Fruit fly (Drosophila melanogaster) whole organism, embryonic: ENCODE measurements around the gene CG15368.

Experiments
- Adf1 ChIP-seq: fragments of 200-800 bp; sonication (Bioruptor generic); IDR thresholded peaks from 2 replicates; pipeline ENCODE4 v1.3.6; 2022; ENCODE audit warnings: missing biosample characterization, missing genetic modification characterization
- Asciz ChIP-seq: fragments of 200-800 bp; sonication (Bioruptor generic); optimal IDR thresholded peaks from 2 replicates; lab custom pipeline; 2017; ENCODE audit warnings: missing biosample characterization, mild to moderate bottlenecking, missing genetic modification characterization, missing genetic modification reagents
- Atf-2 ChIP-seq: fragments of 200-800 bp; sonication (Bioruptor generic); optimal IDR thresholded peaks from 2 replicates; lab custom pipeline; 2016; ENCODE audit warnings: missing biosample characterization, missing genetic modification characterization
- Bteb2 ChIP-seq: fragments of 200-800 bp; sonication (Bioruptor generic); optimal IDR thresholded peaks from 2 replicates; lab custom pipeline; 2016; ENCODE audit warnings: missing biosample characterization, missing genetic modification characterization
- CG10366 ChIP-seq: fragments of 200-800 bp; sonication (Bioruptor generic); IDR thresholded peaks from 2 replicates; pipeline ENCODE4 v1.3.6; 2022; ENCODE audit warnings: missing biosample characterization, missing genetic modification characterization
- CG12104 ChIP-seq: fragments of 200-800 bp; sonication (Bioruptor generic); optimal IDR thresholded peaks from 3 replicates; lab custom pipeline; 2016; ENCODE audit warnings: missing biosample characterization, missing genetic modification characterization
- CG14050 ChIP-seq: fragments of 200-800 bp; sonication (Bioruptor generic); IDR thresholded peaks from 3 replicates; pipeline ENCODE4 v1.3.6; 2022; ENCODE audit warnings: missing biosample characterization, missing genetic modification characterization
- CG14710 ChIP-seq: fragments of 200-800 bp; sonication (Bioruptor generic); optimal IDR thresholded peaks from 3 replicates; lab custom pipeline; 2019; ENCODE audit warnings: missing biosample characterization, mild to moderate bottlenecking, missing genetic modification characterization, moderate library complexity
- CG16813 ChIP-seq: fragments of 200-800 bp; sonication (Bioruptor generic); IDR thresholded peaks from 3 replicates; pipeline ENCODE4 v1.3.6; 2022; ENCODE audit warnings: missing biosample characterization, missing genetic modification characterization; ENCODE audit not compliant: partially characterized antibody
- CG18262 ChIP-seq: fragments of 200-800 bp; optimal IDR thresholded peaks from 3 replicates; lab custom pipeline; 2019; ENCODE audit warnings: missing biosample characterization, mild to moderate bottlenecking, missing genetic modification characterization, moderate library complexity
- CG2120 ChIP-seq: fragments of 200-800 bp; sonication (Bioruptor generic); optimal IDR thresholded peaks from 3 replicates; lab custom pipeline; 2016; ENCODE audit warnings: missing biosample characterization, missing genetic modification characterization
- CG2889 ChIP-seq: fragments of 200-800 bp; sonication (Bioruptor generic); IDR thresholded peaks from 3 replicates; pipeline ENCODE4 v1.3.6; 2022; ENCODE audit warnings: missing biosample characterization, missing genetic modification characterization
- CG30020 ChIP-seq: fragments of 200-800 bp; optimal IDR thresholded peaks from 2 replicates; lab custom pipeline; 2019; ENCODE audit warnings: missing biosample characterization, mild to moderate bottlenecking, missing genetic modification characterization, moderate library complexity
- CG31365 ChIP-seq: fragments of 200-800 bp; sonication (Bioruptor generic); optimal IDR thresholded peaks from 2 replicates; lab custom pipeline; 2018; ENCODE audit warnings: missing biosample characterization, mild to moderate bottlenecking, missing genetic modification characterization
- CG31441 ChIP-seq: fragments of 200-800 bp; sonication (Bioruptor generic); IDR thresholded peaks from 2 replicates; pipeline ENCODE4 v1.3.6; 2022; ENCODE audit warnings: missing biosample characterization, missing genetic modification characterization
- CG3281 ChIP-seq: fragments of 200-800 bp; sonication (Bioruptor generic); optimal IDR thresholded peaks from 3 replicates; lab custom pipeline; 2017; ENCODE audit warnings: missing biosample characterization, mild to moderate bottlenecking, missing genetic modification characterization
- CG4282 ChIP-seq: fragments of 200-800 bp; sonication (Bioruptor generic); optimal IDR thresholded peaks from 2 replicates; lab custom pipeline; 2016; ENCODE audit warnings: missing biosample characterization, missing genetic modification characterization
- CG4820 ChIP-seq: fragments of 200-800 bp; sonication (Bioruptor generic); optimal IDR thresholded peaks from 3 replicates; lab custom pipeline; 2016; ENCODE audit warnings: missing biosample characterization, missing genetic modification characterization
- CG4854 ChIP-seq: fragments of 200-800 bp; sonication (Bioruptor generic); optimal IDR thresholded peaks from 2 replicates; lab custom pipeline; 2016; ENCODE audit warnings: missing biosample characterization, missing genetic modification characterization, inconsistent platforms
- CG6689 ChIP-seq: fragments of 200-800 bp; sonication (Bioruptor generic); IDR thresholded peaks from 2 replicates; pipeline ENCODE4 v1.3.6; 2022; ENCODE audit warnings: missing biosample characterization, missing genetic modification characterization
- CG8478 ChIP-seq: fragments of >200 bp; optimal IDR thresholded peaks from 2 replicates; lab custom pipeline; 2018
- CG8765 ChIP-seq: fragments of 200-800 bp; sonication (Bioruptor generic); IDR thresholded peaks from 2 replicates; pipeline ENCODE4 v1.3.6; 2022; ENCODE audit warnings: missing biosample characterization, missing genetic modification characterization
- CTCF ChIP-seq: fragments of 200-800 bp; sonication (Bioruptor generic); optimal IDR thresholded peaks from 2 replicates; lab custom pipeline; 2017; ENCODE audit warnings: missing biosample characterization, mild to moderate bottlenecking, missing genetic modification characterization, moderate library complexity
- D19B ChIP-seq: fragments of 200-800 bp; sonication (Bioruptor generic); optimal IDR thresholded peaks from 2 replicates; lab custom pipeline; 2017; ENCODE audit warnings: missing biosample characterization, mild to moderate bottlenecking, missing genetic modification characterization
- Deaf1 ChIP-seq: fragments of 200-800 bp; optimal IDR thresholded peaks from 3 replicates; lab custom pipeline; 2019; ENCODE audit warnings: missing biosample characterization, mild to moderate bottlenecking, missing genetic modification characterization, moderate library complexity
- Dfd ChIP-seq, 2 experiments: fragments of >200 bp; optimal IDR thresholded peaks; 2 replicates each; lab custom pipeline; 2017; ENCODE audit warnings: missing biosample characterization in 2 of 2, missing genetic modification characterization in 2 of 2
- Hey ChIP-seq: fragments of 200-800 bp; sonication (Bioruptor generic); optimal IDR thresholded peaks from 3 replicates; lab custom pipeline; 2018; ENCODE audit warnings: missing biosample characterization, mild to moderate bottlenecking, missing genetic modification characterization
- Hr51 ChIP-seq, 2 experiments: fragments of 200-800 bp; sonication (Bioruptor generic); optimal IDR thresholded peaks; 2 replicates in 1 of 2; 3 replicates in 1 of 2; lab custom pipeline; 2016 to 2018; ENCODE audit warnings: missing biosample characterization in 2 of 2, missing genetic modification characterization in 2 of 2, mild to moderate bottlenecking in 1 of 2, moderate library complexity in 1 of 2
- MBD-R2 ChIP-seq: fragments of 200-800 bp; sonication (Bioruptor generic); IDR thresholded peaks from 2 replicates; pipeline ENCODE4 v1.3.6; 2022; ENCODE audit warnings: missing biosample characterization, missing genetic modification characterization
- MESR4 ChIP-seq: fragments of 200-800 bp; sonication (Bioruptor generic); optimal IDR thresholded peaks from 2 replicates; lab custom pipeline; 2018; ENCODE audit warnings: missing biosample characterization, mild to moderate bottlenecking, missing genetic modification characterization, moderate library complexity
- NfI ChIP-seq: fragments of 200-800 bp; sonication (Bioruptor generic); optimal IDR thresholded peaks from 3 replicates; lab custom pipeline; 2018; ENCODE audit warnings: missing biosample characterization, mild to moderate bottlenecking, missing genetic modification characterization, moderate library complexity
- Oaz ChIP-seq: fragments of 200-800 bp; sonication (Bioruptor generic); IDR thresholded peaks from 2 replicates; pipeline ENCODE4 v1.3.6; 2022; ENCODE audit warnings: missing biosample characterization, missing genetic modification characterization
- Sox102F ChIP-seq: fragments of 200-800 bp; sonication (Bioruptor generic); optimal IDR thresholded peaks from 2 replicates; lab custom pipeline; 2018; ENCODE audit warnings: missing biosample characterization, mild to moderate bottlenecking, missing genetic modification characterization, moderate library complexity
- Usf ChIP-seq: fragments of 200-800 bp; sonication (Bioruptor generic); optimal IDR thresholded peaks from 2 replicates; lab custom pipeline; 2017; ENCODE audit warnings: missing genotype, missing biosample characterization, missing genetic modification characterization
- bsh ChIP-seq, 2 experiments: fragments of 200-800 bp; sonication (Bioruptor generic); optimal IDR thresholded peaks; 2 replicates each; lab custom pipeline; 2017 to 2018; ENCODE audit warnings: mild to moderate bottlenecking in 2 of 2, missing biosample characterization in 2 of 2, missing genetic modification characterization in 2 of 2, moderate library complexity in 1 of 2
- cas ChIP-seq: fragments of 200-800 bp; sonication (Bioruptor generic); IDR thresholded peaks from 2 replicates; pipeline ENCODE4 v1.3.6; 2022; ENCODE audit warnings: missing biosample characterization, missing genetic modification characterization
- dan ChIP-seq: fragments of 200-800 bp; sonication (Bioruptor generic); IDR thresholded peaks from 2 replicates; pipeline ENCODE4 v1.3.6; 2022; ENCODE audit warnings: missing biosample characterization, missing genetic modification characterization
- eyg ChIP-seq: fragments of 200-800 bp; sonication (Bioruptor generic); optimal IDR thresholded peaks from 3 replicates; lab custom pipeline; 2016; ENCODE audit warnings: missing biosample characterization, missing genetic modification characterization
- gce ChIP-seq: fragments of 200-800 bp; sonication (Bioruptor generic); IDR thresholded peaks from 3 replicates; pipeline ENCODE4 v1.3.6; 2022; ENCODE audit warnings: missing biosample characterization, missing genetic modification characterization
- gem ChIP-seq: fragments of 200-800 bp; sonication (Bioruptor generic); optimal IDR thresholded peaks from 2 replicates; lab custom pipeline; 2019; ENCODE audit warnings: missing biosample characterization, mild to moderate bottlenecking, missing genetic modification characterization, moderate library complexity
- gro ChIP-seq: fragments of 200-800 bp; sonication (Bioruptor generic); optimal IDR thresholded peaks from 2 replicates; lab custom pipeline; 2016; ENCODE audit warnings: missing biosample characterization, missing genetic modification characterization
- hth ChIP-seq: fragments of >200 bp; optimal IDR thresholded peaks from 2 replicates; lab custom pipeline; 2017; ENCODE audit warnings: inconsistent platforms
- lola ChIP-seq, 3 experiments: fragments of >200 bp in 2 of 3; fragments of 200-800 bp in 1 of 3; sonication (Bioruptor generic) in 1 of 3; optimal IDR thresholded peaks; 2 replicates each; lab custom pipeline; 2017 to 2019; ENCODE audit warnings: missing biosample characterization in 3 of 3, missing genetic modification characterization in 3 of 3, mild to moderate bottlenecking in 1 of 3, moderate library complexity in 1 of 3
- nom ChIP-seq: fragments of 200-800 bp; sonication (Bioruptor generic); optimal IDR thresholded peaks from 2 replicates; lab custom pipeline; 2017; ENCODE audit warnings: missing biosample characterization, missing genetic modification characterization, mild to moderate bottlenecking, moderate library complexity, missing genetic modification reagents
- odd ChIP-seq: fragments of 200-800 bp; sonication (Bioruptor generic); optimal IDR thresholded peaks from 2 replicates; lab custom pipeline; 2017; ENCODE audit warnings: missing biosample characterization, mild to moderate bottlenecking, missing genetic modification characterization
- onecut ChIP-seq: fragments of 200-800 bp; sonication (Bioruptor generic); IDR thresholded peaks from 2 replicates; pipeline ENCODE4 v1.3.6; 2022; ENCODE audit warnings: missing biosample characterization, missing genetic modification characterization
- row ChIP-seq: fragments of 200-800 bp; sonication (Bioruptor generic); IDR thresholded peaks from 3 replicates; pipeline ENCODE4 v1.3.6; 2022; ENCODE audit warnings: missing biosample characterization, missing genetic modification characterization
- scrt ChIP-seq: fragments of 200-800 bp; sonication (Bioruptor generic); optimal IDR thresholded peaks from 2 replicates; lab custom pipeline; 2018; ENCODE audit warnings: missing biosample characterization, mild to moderate bottlenecking, missing genetic modification characterization, moderate library complexity
- sug ChIP-seq: fragments of 200-800 bp; optimal IDR thresholded peaks from 2 replicates; lab custom pipeline; 2019; ENCODE audit warnings: missing biosample characterization, mild to moderate bottlenecking, missing genetic modification characterization, moderate library complexity
- trh ChIP-seq: fragments of 200-800 bp; sonication (Bioruptor generic); optimal IDR thresholded peaks from 2 replicates; lab custom pipeline; 2016; ENCODE audit warnings: missing biosample characterization, missing genetic modification characterization

CG15368 gene

dm6 chrX:9201866-9202681, 13.5 kb upstream of the CG15368 start (continued):
- TF ChIP-seq lola (GFP tag; optimal IDR thresholded peaks at IDR 0.05; lab: Kevin White, UChicago) = peak in 1 of 3 experiments; percentile 35
- peak; percentile 64 for TF ChIP-seq CG18262 (tag; lab: Kevin White, UChicago)
- peak; percentile 43 for TF ChIP-seq CG12104 (GFP tag; lab: Kevin White, UChicago)
- no peak for TF ChIP-seq CG8478
- TF ChIP-seq NfI (GFP tag; lab: Kevin White, UChicago) = peak; percentile 69
- peak; percentile 32 for TF ChIP-seq CG31365 (tag; lab: Kevin White, UChicago)
- TF ChIP-seq CG6689 (GFP tag; lab: Robert Waterston, UW) = peak; percentile 92
- TF ChIP-seq MBD-R2 = peak; percentile 65; the same call in 1 of the 2 replicates
- TF ChIP-seq CG4282 = no peak
- TF ChIP-seq Hey = no peak
- TF ChIP-seq CG30020 (tag; lab: Kevin White, UChicago) = no peak
- TF ChIP-seq odd (GFP tag; lab: Kevin White, UChicago) = peak; percentile 58
- no peak for TF ChIP-seq CTCF (GFP tag; lab: Kevin White, UChicago)
- TF ChIP-seq gem (tag; lab: Kevin White, UChicago) = peak; percentile 80
- TF ChIP-seq MESR4 (GFP tag; lab: Kevin White, UChicago) = no peak
- TF ChIP-seq Deaf1 (tag; lab: Kevin White, UChicago) = peak; percentile 37
- peak; percentile 88 for TF ChIP-seq CG3281 (GFP tag; lab: Kevin White, UChicago)
- TF ChIP-seq CG8765 (GFP tag; lab: Robert Waterston, UW) = peak; percentile 56; the same call in 1 of the 2 replicates
- no peak for TF ChIP-seq dan (GFP tag; lab: Robert Waterston, UW)
- TF ChIP-seq Usf (GFP tag; lab: Kevin White, UChicago) = peak; percentile 76
- TF ChIP-seq D19B (GFP tag; lab: Kevin White, UChicago) = peak; percentile 73
- peak; percentile 66 for TF ChIP-seq scrt
- no peak for TF ChIP-seq trh (GFP tag; lab: Kevin White, UChicago)
- TF ChIP-seq cas (GFP tag; lab: Robert Waterston, UW) = peak; percentile 76
- TF ChIP-seq CG14710 (tag; lab: Kevin White, UChicago) = peak; percentile 38
- TF ChIP-seq gro (GFP tag; lab: Kevin White, UChicago) = no peak
- TF ChIP-seq CG4854 (GFP tag; lab: Kevin White, UChicago) = no peak
- TF ChIP-seq CG2889 (GFP tag; lab: Robert Waterston, UW) = peak; percentile 69; the same call in 2 of the 3 replicates
- TF ChIP-seq CG31441 (GFP tag; lab: Robert Waterston, UW) = peak; percentile 67
- peak; percentile 2 to 76 for TF ChIP-seq Hr51 (GFP tag; optimal IDR thresholded peaks at IDR 0.05; lab: Kevin White, UChicago)
- TF ChIP-seq row = peak; percentile 84
- TF ChIP-seq bsh (GFP tag; optimal IDR thresholded peaks at IDR 0.05; lab: Kevin White, UChicago) = peak in 1 of 2 experiments; percentile 39
- peak; percentile 77 for TF ChIP-seq CG10366 (GFP tag; lab: Robert Waterston, UW)
- peak; percentile 34; the same call in 1 of the 3 replicates for TF ChIP-seq gce (GFP tag; lab: Robert Waterston, UW)
- peak; percentile 47; the same call in 1 of the 2 replicates for TF ChIP-seq onecut (GFP tag; lab: Robert Waterston, UW)
- peak; percentile 96 for TF ChIP-seq Adf1 (GFP tag; lab: Robert Waterston, UW)
- TF ChIP-seq CG16813 (GFP tag; lab: Robert Waterston, UW) = no peak
- TF ChIP-seq sug (tag; lab: Kevin White, UChicago) = peak; percentile 54
- TF ChIP-seq Oaz (GFP tag; lab: Robert Waterston, UW) = 0 out of 2 replicates have a peak, but pooled peaks have one; percentile 19
- TF ChIP-seq CG4820 = no peak
- TF ChIP-seq hth (lab: Kevin White, UChicago) = no peak
- no peak for TF ChIP-seq Atf-2 (GFP tag; lab: Kevin White, UChicago)
- peak; percentile 87 for TF ChIP-seq CG2120
- TF ChIP-seq CG14050 (GFP tag; lab: Robert Waterston, UW) = peak; percentile 66
- TF ChIP-seq Dfd (GFP tag; optimal IDR thresholded peaks at IDR 0.05; lab: Kevin White, UChicago) = no peak
- TF ChIP-seq Asciz (GFP tag; lab: Kevin White, UChicago) = no peak
- no peak for TF ChIP-seq eyg (GFP tag; lab: Kevin White, UChicago)
- no peak for TF ChIP-seq nom (GFP tag; lab: Kevin White, UChicago)
- TF ChIP-seq Sox102F (GFP tag; lab: Kevin White, UChicago) = peak; percentile 50
- no peak for TF ChIP-seq Bteb2
